Worm (Caenorhabditis elegans) whole organism, L2 larva: ENCODE data around the gene M01H9.10.
A peak's percentile ranks its signal among the peaks of the same experiment; 100 is the strongest.

ENCODE experiments used
- C34F6.9 ChIP-seq: fragments of 150-350 bp; optimal IDR thresholded peaks from 2 replicates; lab custom pipeline; 2014; ENCODE audit warnings: missing biosample characterization, missing genetic modification characterization
- F13H6.1 ChIP-seq: sonication (generic microtip); optimal IDR thresholded peaks from 2 replicates; lab custom pipeline; 2016; ENCODE audit warnings: missing genetic modification characterization, missing compliant biosample characterization
- Y55F3AM.14 ChIP-seq: fragments of 200-800 bp; sonication (Bioruptor generic); optimal IDR thresholded peaks from 2 replicates; lab custom pipeline; 2018; ENCODE audit warnings: mild to moderate bottlenecking, missing genetic modification characterization, missing compliant biosample characterization
- ZK546.5 ChIP-seq: sonication (generic microtip); optimal IDR thresholded peaks from 2 replicates; lab custom pipeline; 2017; ENCODE audit warnings: missing biosample characterization, missing genetic modification characterization
- alr-1 ChIP-seq: fragments of 150-350 bp; optimal IDR thresholded peaks from 2 replicates; lab custom pipeline; 2014; ENCODE audit warnings: missing biosample characterization, missing genetic modification characterization
- ama-1 ChIP-seq: fragments of 150-350 bp; optimal IDR thresholded peaks from 2 replicates; lab custom pipeline; 2018; ENCODE audit warnings: inconsistent platforms
- blmp-1 ChIP-seq: sonication (generic microtip); optimal IDR thresholded peaks from 2 replicates; lab custom pipeline; 2017; ENCODE audit warnings: missing genetic modification characterization, mild to moderate bottlenecking, missing compliant biosample characterization, antibody characterized with exemption, moderate library complexity; ENCODE audit not compliant: insufficient read depth
- ceh-16 ChIP-seq: fragments of 150-350 bp; optimal IDR thresholded peaks from 2 replicates; lab custom pipeline; 2014; ENCODE audit warnings: missing biosample characterization, missing genetic modification characterization
- ceh-82 ChIP-seq: fragments of 150-350 bp; optimal IDR thresholded peaks from 2 replicates; lab custom pipeline; 2014; ENCODE audit warnings: missing biosample characterization, missing genetic modification characterization
- crh-2 ChIP-seq: sonication (generic microtip); optimal IDR thresholded peaks from 2 replicates; lab custom pipeline; 2017; ENCODE audit warnings: missing biosample characterization, missing genetic modification characterization
- dmd-4 ChIP-seq: sonication (generic microtip); optimal IDR thresholded peaks from 2 replicates; lab custom pipeline; 2017; ENCODE audit warnings: missing biosample characterization, missing genetic modification characterization
- elt-3 ChIP-seq: sonication (generic microtip); optimal IDR thresholded peaks from 2 replicates; lab custom pipeline; 2017; ENCODE audit warnings: missing biosample characterization, missing genetic modification characterization
- fos-1 ChIP-seq: fragments of 150-350 bp; optimal IDR thresholded peaks from 2 replicates; lab custom pipeline; 2014; ENCODE audit warnings: missing biosample characterization, missing genetic modification characterization
- lin-11 ChIP-seq: fragments of 150-350 bp; sonication (generic microtip); optimal IDR thresholded peaks from 2 replicates; lab custom pipeline; 2014; ENCODE audit warnings: missing biosample characterization, missing genetic modification characterization, inconsistent platforms, mixed read lengths
- lin-39 ChIP-seq: fragments of 150-350 bp; optimal IDR thresholded peaks from 2 replicates; lab custom pipeline; 2014; ENCODE audit warnings: missing biosample characterization, missing genetic modification reagents, missing genetic modification characterization
- lsy-2 ChIP-seq, 2 experiments: fragments of 150-350 bp in 1 of 2; sonication (generic microtip) in 1 of 2; optimal IDR thresholded peaks; 2 replicates each; lab custom pipeline; 2014 to 2017; ENCODE audit warnings: missing biosample characterization in 2 of 2, missing genetic modification characterization in 2 of 2
- nhr-10 ChIP-seq: sonication (generic microtip); optimal IDR thresholded peaks from 2 replicates; lab custom pipeline; 2017; ENCODE audit warnings: missing biosample characterization, missing genetic modification characterization
- nhr-12 ChIP-seq: fragments of 150-350 bp; optimal IDR thresholded peaks from 2 replicates; lab custom pipeline; 2014; ENCODE audit warnings: missing biosample characterization, missing genetic modification characterization
- nhr-21 ChIP-seq: fragments of 150-350 bp; optimal IDR thresholded peaks from 2 replicates; lab custom pipeline; 2014; ENCODE audit warnings: missing biosample characterization, missing genetic modification characterization
- nhr-23 ChIP-seq: fragments of 150-350 bp; optimal IDR thresholded peaks from 2 replicates; lab custom pipeline; 2014; ENCODE audit warnings: missing biosample characterization, missing genetic modification reagents, missing genetic modification characterization
- nhr-237 ChIP-seq: fragments of 150-350 bp; optimal IDR thresholded peaks from 2 replicates; lab custom pipeline; 2014; ENCODE audit warnings: missing biosample characterization, missing genetic modification characterization
- nhr-6 ChIP-seq: fragments of 150-350 bp; optimal IDR thresholded peaks from 2 replicates; lab custom pipeline; 2014; ENCODE audit warnings: missing biosample characterization, missing genetic modification characterization
- sem-4 ChIP-seq: fragments of 150-350 bp; optimal IDR thresholded peaks from 2 replicates; lab custom pipeline; 2014; ENCODE audit warnings: missing biosample characterization, missing genetic modification reagents, missing genetic modification characterization
- skn-1 ChIP-seq: sonication (generic microtip); optimal IDR thresholded peaks from 2 replicates; lab custom pipeline; 2017; ENCODE audit warnings: missing biosample characterization, missing genetic modification characterization
- sma-9 ChIP-seq, 2 experiments: fragments of 150-350 bp in 1 of 2; sonication (generic microtip) in 1 of 2; optimal IDR thresholded peaks; 2 replicates each; lab custom pipeline; 2014 to 2016; ENCODE audit warnings: missing genetic modification characterization in 2 of 2, mild to moderate bottlenecking in 1 of 2, missing biosample characterization in 1 of 2, missing compliant biosample characterization in 1 of 2, missing genetic modification reagents in 1 of 2, moderate library complexity in 1 of 2
- snpc-4 ChIP-seq: fragments of 150-350 bp; optimal IDR thresholded peaks from 2 replicates; lab custom pipeline; 2014; ENCODE audit warnings: missing biosample characterization, missing genetic modification characterization
- unc-55 ChIP-seq: fragments of 150-350 bp; sonication (generic microtip); optimal IDR thresholded peaks from 3 replicates; lab custom pipeline; 2014; ENCODE audit warnings: missing biosample characterization, missing genetic modification reagents, missing genetic modification characterization
- ztf-11 ChIP-seq: sonication (generic microtip); optimal IDR thresholded peaks from 2 replicates; lab custom pipeline; 2017; ENCODE audit warnings: missing biosample characterization, missing genetic modification characterization
- ztf-4 ChIP-seq: fragments of 150-350 bp; optimal IDR thresholded peaks from 2 replicates; lab custom pipeline; 2014; ENCODE audit warnings: missing biosample characterization, missing genetic modification characterization

M01H9.10 gene

ce11 chrIV:4513269-4513819 lies 33.4 kb upstream of the M01H9.10 start, which contains the start of gene sar-1 (continued):
- TF ChIP-seq alr-1 (tag; lab: Kevin White, UChicago), result no peak
- TF ChIP-seq ZK546.5, result no peak
- TF ChIP-seq nhr-12 (tag; lab: Kevin White, UChicago), result no peak
- no peak for TF ChIP-seq elt-3
- no peak for TF ChIP-seq ceh-16 (tag; lab: Kevin White, UChicago)
- peak; percentile 80 for TF ChIP-seq F13H6.1 (tag; lab: Kevin White, UChicago)
- peak; percentile 31 for TF ChIP-seq nhr-6 (tag; lab: Kevin White, UChicago)
- TF ChIP-seq lin-11 (tag; lab: Kevin White, UChicago), result peak; percentile 72
- TF ChIP-seq Y55F3AM.14 (GFP tag; lab: Kevin White, UChicago), result no peak
- TF ChIP-seq, all 48 proteins: peak for 22

ce11 chrIV:4511259-4511890 lies 31.4 kb upstream of the M01H9.10 start, which contains the start of the genes rfth-1 and ZK180.8:
Gene rfth-1, minus strand, starts transcription at chrIV:4511309.
Gene ZK180.8, minus strand, starts transcription at chrIV:4511724.
- TF ChIP-seq crh-2 (tag; lab: Kevin White, UChicago) (peak; percentile 14), unc-55 (GFP tag; lab: Kevin White, UChicago) (peak; percentile 32), nhr-237 (no peak)
- TF ChIP-seq, all 48 proteins: peak for 2

ce11 chrIV:4506637-4507036 lies 26.7 kb upstream of the M01H9.10 start, which contains the start of gene gbb-2:
Gene gbb-2, minus strand, starts transcription at chrIV:4506748.
- TF ChIP-seq sma-9 (GFP tag; optimal IDR thresholded peaks at IDR 0.05; lab: Kevin White, UChicago), result peak; percentile 20
- no peak for TF ChIP-seq sma-9 (tag; optimal IDR thresholded peaks at IDR 0.05; lab: Kevin White, UChicago)
- TF ChIP-seq ceh-82 (tag; lab: Kevin White, UChicago), result no peak
- peak; percentile 66 for TF ChIP-seq F13H6.1 (tag; lab: Kevin White, UChicago)
- TF ChIP-seq lsy-2 (tag; optimal IDR thresholded peaks at IDR 0.05; lab: Kevin White, UChicago), result peak in 1 of 2 experiments; percentile 11

- no peak for TF ChIP-seq ztf-11 (tag; lab: Kevin White, UChicago)
- no peak for TF ChIP-seq alr-1 (tag; lab: Kevin White, UChicago)
- no peak for TF ChIP-seq lin-39 (tag; lab: Kevin White, UChicago)
- no peak for TF ChIP-seq nhr-6 (tag; lab: Kevin White, UChicago)
- TF ChIP-seq blmp-1 (tag; lab: Kevin White, UChicago), result no peak
- no peak for TF ChIP-seq skn-1 (tag; lab: Kevin White, UChicago)
- no peak for TF ChIP-seq nhr-12 (tag; lab: Kevin White, UChicago)
- no peak for TF ChIP-seq ZK546.5
- TF ChIP-seq lin-11 (tag; lab: Kevin White, UChicago), result no peak
- TF ChIP-seq snpc-4 (tag; lab: Kevin White, UChicago), result no peak
- no peak for TF ChIP-seq unc-55 (GFP tag; lab: Kevin White, UChicago)
These were observed 25.2 kb upstream of the M01H9.10 start for ce11 chrIV:4505078-4505477.

ce11 chrIV:4490148-4490652 lies 10.3 kb upstream of the M01H9.10 start, which contains the start of gene ZK180.7:
Gene ZK180.7, plus strand, starts transcription at chrIV:4490542.
- TF ChIP-seq C34F6.9 (tag; lab: Kevin White, UChicago) (no peak), sem-4 (tag; lab: Kevin White, UChicago) (no peak), nhr-23 (tag; lab: Kevin White, UChicago) (no peak), ztf-4 (tag; lab: Kevin White, UChicago) (no peak), nhr-10 (tag; lab: Kevin White, UChicago) (no peak), ZK546.5 (no peak), ceh-82 (tag; lab: Kevin White, UChicago) (no peak), ama-1 (lab: Kevin White, UChicago) (no peak), fos-1 (tag; lab: Kevin White, UChicago) (no peak), nhr-12 (tag; lab: Kevin White, UChicago) (no peak), dmd-4 (tag; lab: Kevin White, UChicago) (no peak), blmp-1 (tag; lab: Kevin White, UChicago) (no peak), nhr-21 (no peak), sma-9 (GFP tag; optimal IDR thresholded peaks at IDR 0.05; lab: Kevin White, UChicago) (no peak), sma-9 (tag; optimal IDR thresholded peaks at IDR 0.05; lab: Kevin White, UChicago) (no peak)
- TF ChIP-seq, all 48 proteins: peak for 0
